Fruit fly (Drosophila melanogaster) whole organism, prepupa: Measurements from ENCODE around the gene CG6415.

Experiments
- Blimp-1 ChIP-seq: fragments of 200-800 bp; sonication (Bioruptor generic); optimal IDR thresholded peaks from 3 replicates; lab custom pipeline; 2017; ENCODE audit warnings: missing biosample characterization, missing genetic modification characterization, mild to moderate bottlenecking, moderate library complexity, missing genetic modification reagents
- CG10631 ChIP-seq: fragments of 200-800 bp; sonication (Bioruptor generic); optimal IDR thresholded peaks from 2 replicates; lab custom pipeline; 2016; ENCODE audit warnings: missing biosample characterization, missing genetic modification characterization
- CG10669 ChIP-seq: fragments of 200-800 bp; sonication (Bioruptor generic); optimal IDR thresholded peaks from 3 replicates; lab custom pipeline; 2018; ENCODE audit warnings: missing biosample characterization, mild to moderate bottlenecking, missing genetic modification characterization, moderate library complexity
- CG11294 ChIP-seq: fragments of 200-800 bp; sonication (Bioruptor generic); IDR thresholded peaks from 2 replicates; pipeline ENCODE4 v1.3.6; 2022; ENCODE audit warnings: missing biosample characterization, missing genetic modification characterization
- CG11762 ChIP-seq: fragments of 200-800 bp; sonication (Bioruptor generic); optimal IDR thresholded peaks from 3 replicates; lab custom pipeline; 2016; ENCODE audit warnings: missing biosample characterization, missing genetic modification characterization; ENCODE audit not compliant: insufficient read depth
- CG11902 ChIP-seq: fragments of 200-800 bp; sonication (Bioruptor generic); optimal IDR thresholded peaks from 3 replicates; lab custom pipeline; 2016; ENCODE audit warnings: missing biosample characterization, missing genetic modification characterization
- CG1621 ChIP-seq: fragments of 200-800 bp; sonication (Bioruptor generic); optimal IDR thresholded peaks from 3 replicates; lab custom pipeline; 2018; ENCODE audit warnings: missing biosample characterization, mild to moderate bottlenecking, missing genetic modification characterization
- CG16779 ChIP-seq: fragments of 200-800 bp; sonication (Bioruptor generic); optimal IDR thresholded peaks from 3 replicates; lab custom pipeline; 2017; ENCODE audit warnings: missing biosample characterization, mild to moderate bottlenecking, missing genetic modification characterization
- CG31627 ChIP-seq: fragments of 200-800 bp; sonication (Bioruptor generic); optimal IDR thresholded peaks from 3 replicates; lab custom pipeline; 2016; ENCODE audit warnings: missing biosample characterization, missing genetic modification characterization
- CG32006 ChIP-seq: fragments of 200-800 bp; sonication (Bioruptor generic); optimal IDR thresholded peaks from 3 replicates; lab custom pipeline; 2017; ENCODE audit warnings: missing biosample characterization, mild to moderate bottlenecking, missing genetic modification characterization
- CG34406 ChIP-seq: fragments of 200-800 bp; sonication (Bioruptor generic); optimal IDR thresholded peaks from 3 replicates; lab custom pipeline; 2016; ENCODE audit warnings: missing biosample characterization, missing genetic modification characterization
- CG4318 ChIP-seq: fragments of 200-800 bp; sonication (Bioruptor generic); optimal IDR thresholded peaks from 3 replicates; lab custom pipeline; 2017; ENCODE audit warnings: missing biosample characterization, mild to moderate bottlenecking, missing genetic modification characterization
- CG6792 ChIP-seq: fragments of 200-800 bp; sonication (Bioruptor generic); optimal IDR thresholded peaks from 3 replicates; lab custom pipeline; 2016; ENCODE audit warnings: missing biosample characterization, missing genetic modification characterization
- CG6808 ChIP-seq: fragments of 200-800 bp; sonication (Bioruptor generic); optimal IDR thresholded peaks from 3 replicates; lab custom pipeline; 2017; ENCODE audit warnings: missing biosample characterization, missing genetic modification characterization, mild to moderate bottlenecking, moderate library complexity, missing genetic modification reagents
- CG8119 ChIP-seq: fragments of 200-800 bp; sonication (Bioruptor generic); IDR thresholded peaks from 3 replicates; pipeline ENCODE4 v1.3.6; 2022; ENCODE audit warnings: missing biosample characterization, missing genetic modification characterization
- CG8319 ChIP-seq: fragments of 200-800 bp; sonication (Bioruptor generic); optimal IDR thresholded peaks from 3 replicates; lab custom pipeline; 2016; ENCODE audit warnings: missing biosample characterization, missing genetic modification characterization
- CG8632 ChIP-seq: fragments of 200-800 bp; sonication (Bioruptor generic); optimal IDR thresholded peaks from 3 replicates; lab custom pipeline; 2016; ENCODE audit warnings: missing biosample characterization, missing genetic modification characterization
- CG9139 ChIP-seq: fragments of 200-800 bp; sonication (Bioruptor generic); optimal IDR thresholded peaks from 3 replicates; lab custom pipeline; 2017; ENCODE audit warnings: missing biosample characterization, mild to moderate bottlenecking, missing genetic modification characterization
- Eip78C ChIP-seq: fragments of 200-800 bp; sonication (Bioruptor generic); peaks from one replicate; lab custom pipeline; 2016; ENCODE audit warnings: missing biosample characterization, missing genetic modification characterization
- Eip93F ChIP-seq: fragments of 200-800 bp; sonication (Bioruptor generic); optimal IDR thresholded peaks from 2 replicates; lab custom pipeline; 2016; ENCODE audit warnings: missing biosample characterization, mild to moderate bottlenecking, missing genetic modification characterization
- Ets96B ChIP-seq: fragments of 200-800 bp; optimal IDR thresholded peaks from 2 replicates; lab custom pipeline; 2019; ENCODE audit warnings: missing biosample characterization, mild to moderate bottlenecking, missing genetic modification characterization, moderate library complexity
- Gug ChIP-seq: fragments of 200-800 bp; sonication (Bioruptor generic); IDR thresholded peaks from 2 replicates; pipeline ENCODE4 v1.3.6; 2022; ENCODE audit warnings: missing biosample characterization, missing genetic modification characterization
- Hr38 ChIP-seq: sonication (Bioruptor generic); optimal IDR thresholded peaks from 2 replicates; lab custom pipeline; 2016; ENCODE audit warnings: missing biosample characterization, missing genetic modification characterization
- Hr39 ChIP-seq: fragments of 200-800 bp; sonication (Bioruptor generic); optimal IDR thresholded peaks from 2 replicates; lab custom pipeline; 2016; ENCODE audit warnings: missing biosample characterization, missing genetic modification characterization
- Hr4 ChIP-seq: fragments of 200-800 bp; sonication (Bioruptor generic); optimal IDR thresholded peaks from 3 replicates; lab custom pipeline; 2016; ENCODE audit warnings: missing biosample characterization, missing genetic modification characterization
- Lpt ChIP-seq: fragments of 200-800 bp; sonication (Bioruptor generic); optimal IDR thresholded peaks from 3 replicates; lab custom pipeline; 2016; ENCODE audit warnings: missing biosample characterization, missing genetic modification characterization
- Met ChIP-seq: fragments of 200-800 bp; sonication (Bioruptor generic); optimal IDR thresholded peaks from 3 replicates; lab custom pipeline; 2016; ENCODE audit warnings: missing biosample characterization, missing genetic modification characterization
- OdsH ChIP-seq: fragments of 200-800 bp; sonication (Bioruptor generic); optimal IDR thresholded peaks from 3 replicates; lab custom pipeline; 2016; ENCODE audit warnings: missing biosample characterization, missing genetic modification characterization
- Sox14 ChIP-seq: fragments of 200-800 bp; sonication (Bioruptor generic); optimal IDR thresholded peaks from 3 replicates; lab custom pipeline; 2016; ENCODE audit warnings: missing biosample characterization, missing genetic modification characterization
- Sox15 ChIP-seq: fragments of 200-800 bp; sonication (Bioruptor generic); optimal IDR thresholded peaks from 3 replicates; lab custom pipeline; 2016; ENCODE audit warnings: missing biosample characterization, missing genetic modification characterization
- achi ChIP-seq: fragments of 200-800 bp; sonication (Bioruptor generic); optimal IDR thresholded peaks from 3 replicates; lab custom pipeline; 2016; ENCODE audit warnings: missing biosample characterization, missing genetic modification characterization
- cyc ChIP-seq: fragments of 200-800 bp; sonication (Bioruptor generic); optimal IDR thresholded peaks from 3 replicates; lab custom pipeline; 2016; ENCODE audit warnings: missing biosample characterization, missing genetic modification characterization
- dac ChIP-seq: fragments of 200-800 bp; sonication (Bioruptor generic); optimal IDR thresholded peaks from 2 replicates; lab custom pipeline; 2017; ENCODE audit warnings: missing biosample characterization, mild to moderate bottlenecking, missing genetic modification characterization
- eg ChIP-seq: fragments of 200-800 bp; sonication (Bioruptor generic); IDR thresholded peaks from 3 replicates; pipeline ENCODE4 v1.3.6; 2022; ENCODE audit warnings: missing biosample characterization, missing genetic modification characterization
- esn ChIP-seq: fragments of 200-800 bp; sonication (Bioruptor generic); optimal IDR thresholded peaks from 2 replicates; lab custom pipeline; 2016; ENCODE audit warnings: missing biosample characterization, mild to moderate bottlenecking, missing genetic modification characterization, moderate library complexity
- fd59A ChIP-seq: fragments of 200-800 bp; sonication (Bioruptor generic); optimal IDR thresholded peaks from 2 replicates; lab custom pipeline; 2017; ENCODE audit warnings: missing biosample characterization, mild to moderate bottlenecking, missing genetic modification characterization, missing genetic modification reagents
- fd85E ChIP-seq: fragments of 200-800 bp; sonication (Bioruptor generic); optimal IDR thresholded peaks from 3 replicates; lab custom pipeline; 2016; ENCODE audit warnings: missing biosample characterization, missing genetic modification characterization
- fkh ChIP-seq: fragments of 200-800 bp; sonication (Bioruptor generic); optimal IDR thresholded peaks from 3 replicates; lab custom pipeline; 2017; ENCODE audit warnings: missing biosample characterization, mild to moderate bottlenecking, missing genetic modification characterization, moderate library complexity
- lz ChIP-seq: fragments of 200-800 bp; sonication (Bioruptor generic); optimal IDR thresholded peaks from 3 replicates; lab custom pipeline; 2016; ENCODE audit warnings: missing biosample characterization, missing genetic modification characterization
- net ChIP-seq: fragments of 200-800 bp; sonication (Bioruptor generic); optimal IDR thresholded peaks from 3 replicates; lab custom pipeline; 2016; ENCODE audit warnings: missing biosample characterization, missing genetic modification characterization
- pdm3 ChIP-seq: fragments of 200-800 bp; sonication (Bioruptor generic); optimal IDR thresholded peaks from 3 replicates; lab custom pipeline; 2016; ENCODE audit warnings: missing biosample characterization, missing genetic modification characterization
- salr ChIP-seq, 2 experiments: fragments of 200-800 bp; sonication (Bioruptor generic); optimal IDR thresholded peaks; 3 replicates each; lab custom pipeline; 2016 to 2018; ENCODE audit warnings: missing biosample characterization in 2 of 2, missing genetic modification characterization in 2 of 2, mild to moderate bottlenecking in 1 of 2
- ss ChIP-seq, 2 experiments: fragments of 200-800 bp; sonication (Bioruptor generic); optimal IDR thresholded peaks; 2 replicates in 1 of 2; 3 replicates in 1 of 2; lab custom pipeline; 2017 to 2018; ENCODE audit warnings: mild to moderate bottlenecking in 2 of 2, missing biosample characterization in 2 of 2, missing genetic modification characterization in 2 of 2, moderate library complexity in 1 of 2
- svp ChIP-seq: fragments of 200-800 bp; sonication (Bioruptor generic); peaks from one replicate; lab custom pipeline; 2016; ENCODE audit warnings: missing biosample characterization, missing genetic modification characterization
- vri ChIP-seq: fragments of 200-800 bp; sonication (Bioruptor generic); optimal IDR thresholded peaks from 3 replicates; lab custom pipeline; 2016; ENCODE audit warnings: missing biosample characterization, mild to moderate bottlenecking, missing genetic modification characterization

Gene CG6415

dm6 chr2L:10665603-10666002 lies 37.8 kb upstream of the CG6415 start (continued):
- no peak for TF ChIP-seq Hr38 (GFP tag; lab: Kevin White, UChicago)
- TF ChIP-seq CG11762 (GFP tag; lab: Kevin White, UChicago) = peak; percentile 67
- TF ChIP-seq CG10631 = peak; percentile 82
- peak; percentile 60 for TF ChIP-seq CG31627 (GFP tag; lab: Kevin White, UChicago)
- TF ChIP-seq CG1621 (tag; lab: Kevin White, UChicago) = peak; percentile 69
- no peak for TF ChIP-seq Eip93F (GFP tag; lab: Kevin White, UChicago)
- peak; percentile 64 for TF ChIP-seq Sox15 (GFP tag; lab: Kevin White, UChicago)
- TF ChIP-seq pdm3 (GFP tag; lab: Kevin White, UChicago) = peak; percentile 86
- peak; percentile 38 for TF ChIP-seq CG16779 (tag; lab: Kevin White, UChicago)
- no peak for TF ChIP-seq vri (GFP tag; lab: Kevin White, UChicago)
- peak; percentile 52 for TF ChIP-seq lz (GFP tag; lab: Kevin White, UChicago)
- TF ChIP-seq salr (GFP tag; optimal IDR thresholded peaks at IDR 0.05; lab: Kevin White, UChicago) = peak; percentile 46 to 61
- peak; percentile 94 for TF ChIP-seq Eip78C (GFP tag; lab: Kevin White, UChicago)

dm6 chr2L:10671530-10671929 lies 31.9 kb upstream of the CG6415 start:
- TF ChIP-seq Blimp-1 (GFP tag; lab: Kevin White, UChicago) (no peak), CG6808 (GFP tag; lab: Kevin White, UChicago) (no peak), dac (GFP tag; lab: Kevin White, UChicago) (no peak), Sox14 (GFP tag; lab: Kevin White, UChicago) (no peak), CG10669 (GFP tag; lab: Kevin White, UChicago) (no peak), fkh (no peak), CG9139 (GFP tag; lab: Kevin White, UChicago) (no peak), lz (GFP tag; lab: Kevin White, UChicago) (no peak)

- TF ChIP-seq eg (GFP tag; lab: Robert Waterston, UW) (peak; percentile 25; the same call in 1 of the 3 replicates), CG8319 (no peak), CG16779 (tag; lab: Kevin White, UChicago) (no peak), CG8119 (GFP tag; lab: Robert Waterston, UW) (peak; percentile 46; the same call in 2 of the 3 replicates), CG32006 (GFP tag; lab: Kevin White, UChicago) (peak; percentile 47), ss (GFP tag; optimal IDR thresholded peaks at IDR 0.05; lab: Kevin White, UChicago) (peak in 1 of 2 experiments; percentile 40), CG6808 (GFP tag; lab: Kevin White, UChicago) (peak; percentile 37), Eip78C (GFP tag; lab: Kevin White, UChicago) (peak; percentile 92), vri (GFP tag; lab: Kevin White, UChicago) (no peak), CG1621 (tag; lab: Kevin White, UChicago) (no peak), Sox15 (GFP tag; lab: Kevin White, UChicago) (no peak), CG8632 (no peak), esn (GFP tag; lab: Kevin White, UChicago) (no peak), Ets96B (tag; lab: Kevin White, UChicago) (peak; percentile 63), Hr4 (GFP tag; lab: Kevin White, UChicago) (peak; percentile 16), achi (GFP tag; lab: Kevin White, UChicago) (peak; percentile 28), Eip93F (GFP tag; lab: Kevin White, UChicago) (no peak), CG11902 (GFP tag; lab: Kevin White, UChicago) (no peak), OdsH (GFP tag; lab: Kevin White, UChicago) (peak; percentile 25), fd59A (no peak), CG4318 (no peak), CG9139 (GFP tag; lab: Kevin White, UChicago) (peak; percentile 17), fd85E (GFP tag; lab: Kevin White, UChicago) (no peak), net (GFP tag; lab: Kevin White, UChicago) (peak; percentile 5), pdm3 (GFP tag; lab: Kevin White, UChicago) (no peak), Lpt (no peak), CG34406 (GFP tag; lab: Kevin White, UChicago) (peak; percentile 27), CG10631 (peak; percentile 31), Gug (no peak), CG11294 (GFP tag; lab: Robert Waterston, UW) (no peak), CG31627 (GFP tag; lab: Kevin White, UChicago) (no peak), dac (GFP tag; lab: Kevin White, UChicago) (no peak), cyc (GFP tag; lab: Kevin White, UChicago) (no peak), CG11762 (GFP tag; lab: Kevin White, UChicago) (peak; percentile 22), lz (GFP tag; lab: Kevin White, UChicago) (no peak), svp (peak; percentile 60), CG6792 (GFP tag; lab: Kevin White, UChicago) (peak; percentile 6), Hr39 (GFP tag; lab: Kevin White, UChicago) (no peak), Met (GFP tag; lab: Kevin White, UChicago) (no peak), salr (GFP tag; optimal IDR thresholded peaks at IDR 0.05; lab: Kevin White, UChicago) (no peak), Blimp-1 (GFP tag; lab: Kevin White, UChicago) (no peak)
These were observed 30.4 kb upstream of the CG6415 start for dm6 chr2L:10672989-10673388.
